Fruit fly (Drosophila melanogaster) whole organism: ENCODE data around the gene Naglu.

Experiments used
- CG8478 ChIP-seq: fragments of >200 bp; optimal IDR thresholded peaks from 2 replicates; lab custom pipeline; 2018; ENCODE audit warnings: inconsistent platforms
- Dll ChIP-seq: fragments of >200 bp; optimal IDR thresholded peaks from 2 replicates; lab custom pipeline; 2017
- EcR ChIP-seq, 2 experiments: fragments of >200 bp; optimal IDR thresholded peaks; 2 replicates each; lab custom pipeline; 2017; ENCODE audit warnings: missing biosample characterization in 2 of 2, missing genetic modification characterization in 2 of 2, missing genetic modification reagents in 2 of 2
- pan ChIP-seq: fragments of >200 bp; optimal IDR thresholded peaks from 2 replicates; lab custom pipeline; 2017
- psq ChIP-seq: fragments of >200 bp; optimal IDR thresholded peaks from 2 replicates; lab custom pipeline; 2017
- usp ChIP-seq: fragments of >200 bp; optimal IDR thresholded peaks from 2 replicates; lab custom pipeline; 2017; ENCODE audit warnings: missing biosample characterization, missing genetic modification characterization, mixed read lengths

Naglu gene

DNA sequence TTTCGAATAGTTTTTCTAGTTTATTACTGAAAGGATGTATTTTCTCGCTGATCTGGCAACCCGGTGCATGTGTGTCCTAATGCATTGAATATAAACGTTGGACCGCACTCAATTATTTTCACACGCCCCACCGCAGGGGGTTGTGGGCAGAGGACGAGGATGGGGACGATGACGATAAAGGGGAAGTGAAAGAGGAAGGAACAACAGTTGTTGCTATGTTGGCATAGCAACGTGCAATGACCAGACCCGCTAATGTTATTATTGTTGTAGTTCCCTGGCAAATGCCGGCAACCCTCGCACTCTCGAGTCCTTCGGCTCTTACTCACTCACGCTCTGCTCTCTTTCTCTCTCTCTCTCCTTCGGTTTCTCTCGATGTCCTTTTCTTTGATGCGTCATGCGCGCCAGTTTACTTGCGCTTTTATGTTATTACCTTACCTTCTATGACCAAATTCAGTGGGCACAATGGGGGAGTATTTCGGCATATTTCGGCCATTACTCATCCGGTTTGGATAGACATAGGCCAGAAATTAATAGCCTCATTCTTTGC, 13.1 kb upstream of the Naglu start:
- no peak for TF ChIP-seq pan (lab: Kevin White, UChicago)
- TF ChIP-seq CG8478 (lab: Kevin White, UChicago), result no peak
- no peak for TF ChIP-seq usp (GFP tag; lab: Kevin White, UChicago)
- no peak for TF ChIP-seq psq (lab: Kevin White, UChicago)
- TF ChIP-seq EcR (GFP tag; optimal IDR thresholded peaks at IDR 0.05; lab: Kevin White, UChicago), result no peak
- TF ChIP-seq Dll (lab: Kevin White, UChicago), result no peak

DNA sequence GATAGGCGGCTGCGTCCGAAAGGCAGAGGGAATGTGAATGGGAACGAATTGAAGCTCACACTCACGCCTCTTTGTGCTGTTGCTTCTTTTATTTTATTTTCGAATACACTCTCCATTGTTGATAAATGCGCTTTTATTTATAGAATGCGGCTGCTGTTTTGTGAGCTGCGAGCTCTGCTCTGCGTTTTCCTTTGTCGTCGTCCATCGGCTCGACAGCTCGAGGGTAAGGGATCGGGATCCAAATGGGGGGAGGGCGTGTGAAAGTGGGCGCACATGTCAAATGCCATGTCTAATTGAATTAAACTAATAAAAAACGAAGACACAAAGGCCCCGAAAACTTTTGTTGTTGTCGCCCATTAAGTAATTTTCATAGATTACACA, 12.4 kb upstream of the Naglu start:
- TF ChIP-seq CG8478 (lab: Kevin White, UChicago) (no peak), EcR (GFP tag; optimal IDR thresholded peaks at IDR 0.05; lab: Kevin White, UChicago) (peak in 1 of 2 experiments; percentile 1)

dm6 chr2L:8423460-8424089, 11.9 kb upstream of the Naglu start:
- no peak for TF ChIP-seq usp (GFP tag; lab: Kevin White, UChicago)
- TF ChIP-seq pan (lab: Kevin White, UChicago), result no peak
- TF ChIP-seq Dll (lab: Kevin White, UChicago), result no peak

dm6 chr2L:8423047-8423446, 11.4 kb upstream of the Naglu start:
- TF ChIP-seq pan (lab: Kevin White, UChicago) (no peak), psq (lab: Kevin White, UChicago) (no peak)

- TF ChIP-seq Dll (lab: Kevin White, UChicago) (no peak), psq (lab: Kevin White, UChicago) (no peak), EcR (GFP tag; optimal IDR thresholded peaks at IDR 0.05; lab: Kevin White, UChicago) (no peak), usp (GFP tag; lab: Kevin White, UChicago) (no peak), pan (lab: Kevin White, UChicago) (no peak), CG8478 (lab: Kevin White, UChicago) (no peak)
Measured at dm6 chr2L:8421717-8422116, 10.0 kb upstream of the Naglu start.

dm6 chr2L:8420259-8420930, 8.7 kb upstream of the Naglu start:
- peak; percentile 58 for TF ChIP-seq pan (lab: Kevin White, UChicago)
- TF ChIP-seq Dll (lab: Kevin White, UChicago), result no peak

- TF ChIP-seq psq (lab: Kevin White, UChicago), result no peak
- TF ChIP-seq EcR (GFP tag; optimal IDR thresholded peaks at IDR 0.05; lab: Kevin White, UChicago), result peak in 1 of 2 experiments; percentile 51
Measured at dm6 chr2L:8419382-8419940, 7.8 kb upstream of the Naglu start.

dm6 chr2L:8418113-8418885, 6.6 kb upstream of the Naglu start:
- TF ChIP-seq pan (lab: Kevin White, UChicago), result no peak
- no peak for TF ChIP-seq usp (GFP tag; lab: Kevin White, UChicago)
- TF ChIP-seq EcR (GFP tag; optimal IDR thresholded peaks at IDR 0.05; lab: Kevin White, UChicago), result no peak
- no peak for TF ChIP-seq Dll (lab: Kevin White, UChicago)
- TF ChIP-seq CG8478 (lab: Kevin White, UChicago), result no peak
- no peak for TF ChIP-seq psq (lab: Kevin White, UChicago)

DNA sequence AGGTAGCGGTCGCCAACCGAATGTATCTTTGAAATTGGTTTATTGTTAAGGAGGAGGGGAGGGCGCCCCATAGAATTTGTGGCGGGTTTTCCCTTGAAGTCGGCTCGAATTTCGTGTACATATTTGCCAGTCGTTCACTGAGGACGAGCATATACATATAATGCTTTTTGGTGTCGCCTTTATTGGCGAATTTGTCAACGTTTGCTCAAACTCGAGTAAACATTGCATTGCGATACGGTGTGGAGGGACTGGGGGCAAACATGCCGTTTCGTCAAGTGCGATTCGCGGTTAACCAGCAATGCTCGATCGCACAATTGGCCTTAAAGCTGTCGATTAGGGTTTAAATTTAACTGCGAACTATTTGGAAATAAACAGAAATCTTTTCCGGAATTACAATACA, 5.9 kb upstream of the Naglu start:
- TF ChIP-seq Dll (lab: Kevin White, UChicago) (no peak), CG8478 (lab: Kevin White, UChicago) (no peak), psq (lab: Kevin White, UChicago) (no peak), EcR (GFP tag; optimal IDR thresholded peaks at IDR 0.05; lab: Kevin White, UChicago) (no peak), usp (GFP tag; lab: Kevin White, UChicago) (no peak), pan (lab: Kevin White, UChicago) (no peak)

DNA sequence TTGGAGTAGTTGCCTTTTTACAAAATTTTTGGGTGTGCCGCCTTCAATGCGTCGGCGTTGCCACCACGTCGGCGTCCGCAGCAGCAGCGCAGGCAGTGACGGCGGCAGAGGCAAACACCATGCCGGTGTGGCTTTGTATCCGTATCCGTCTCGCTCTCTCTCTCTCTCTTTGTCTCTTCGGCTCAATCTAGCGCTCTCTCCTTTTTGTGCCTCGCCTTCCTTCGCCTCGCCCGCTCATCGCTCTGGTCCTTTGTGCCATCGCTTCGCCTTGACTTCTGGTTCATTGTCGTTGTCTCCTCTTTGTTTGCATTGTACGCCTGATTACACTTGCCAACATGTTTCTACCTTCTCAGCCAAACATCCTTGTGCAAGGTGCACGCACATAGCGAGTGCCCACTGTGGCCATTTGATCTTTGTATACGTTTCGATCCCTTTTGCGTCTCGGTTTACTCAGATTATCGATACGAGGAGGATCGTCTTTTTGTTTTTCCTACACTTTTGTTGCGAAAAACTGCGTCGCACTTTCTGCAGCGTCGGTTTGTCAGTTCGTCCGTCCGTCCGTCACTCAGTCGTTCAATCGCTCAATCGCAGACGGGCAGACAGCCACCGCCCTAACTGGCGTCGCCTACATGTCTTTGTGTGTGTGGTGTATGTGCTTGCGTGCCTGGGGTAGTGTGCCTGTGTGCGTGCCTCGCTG, 4.8 kb upstream of the Naglu start:
- no peak for TF ChIP-seq EcR (GFP tag; optimal IDR thresholded peaks at IDR 0.05; lab: Kevin White, UChicago)
- TF ChIP-seq pan (lab: Kevin White, UChicago), result no peak
- peak; percentile 53 for TF ChIP-seq Dll (lab: Kevin White, UChicago)
- no peak for TF ChIP-seq CG8478 (lab: Kevin White, UChicago)
- no peak for TF ChIP-seq psq (lab: Kevin White, UChicago)
